Fruit fly (Drosophila melanogaster) whole organism, embryonic: Measurements from ENCODE around the gene spn-B.

ENCODE experiments used
- ATbp ChIP-seq: fragments of 200-800 bp; sonication (Bioruptor generic); optimal IDR thresholded peaks from 2 replicates; lab custom pipeline; 2017; ENCODE audit warnings: missing biosample characterization, mild to moderate bottlenecking, missing genetic modification characterization, missing genetic modification reagents
- Aef1 ChIP-seq: fragments of 200-800 bp; sonication (Bioruptor generic); IDR thresholded peaks from 3 replicates; pipeline ENCODE4 v1.3.6; 2022; ENCODE audit warnings: missing biosample characterization, missing genetic modification characterization
- Bgb ChIP-seq: fragments of 200-800 bp; sonication (Bioruptor generic); IDR thresholded peaks from 2 replicates; pipeline ENCODE4 v1.3.6; 2022; ENCODE audit warnings: missing biosample characterization, missing genetic modification characterization; ENCODE audit not compliant: partially characterized antibody
- CG10321 ChIP-seq: fragments of 200-800 bp; sonication (Bioruptor generic); IDR thresholded peaks from 2 replicates; pipeline ENCODE4 v1.3.6; 2022; ENCODE audit warnings: missing biosample characterization, missing genetic modification characterization
- CG10431 ChIP-seq: fragments of 200-800 bp; sonication (Bioruptor generic); optimal IDR thresholded peaks from 3 replicates; lab custom pipeline; 2018; ENCODE audit warnings: missing biosample characterization, mild to moderate bottlenecking, missing genetic modification characterization
- CG12219 ChIP-seq: fragments of 200-800 bp; sonication (Bioruptor generic); optimal IDR thresholded peaks from 3 replicates; lab custom pipeline; 2018; ENCODE audit warnings: missing biosample characterization, mild to moderate bottlenecking, missing genetic modification characterization
- CG13123 ChIP-seq: fragments of 200-800 bp; sonication (Bioruptor generic); optimal IDR thresholded peaks from 2 replicates; lab custom pipeline; 2016; ENCODE audit warnings: missing biosample characterization, missing genetic modification characterization
- CG13424 ChIP-seq: fragments of 200-800 bp; sonication (Bioruptor generic); optimal IDR thresholded peaks from 2 replicates; lab custom pipeline; 2019; ENCODE audit warnings: missing biosample characterization, mild to moderate bottlenecking, missing genetic modification characterization, moderate library complexity
- CG14014 ChIP-seq: fragments of 200-800 bp; sonication (Bioruptor generic); IDR thresholded peaks from 2 replicates; pipeline ENCODE4 v1.3.6; 2022; ENCODE audit warnings: missing biosample characterization, missing genetic modification characterization
- CG14050 ChIP-seq: fragments of 200-800 bp; sonication (Bioruptor generic); IDR thresholded peaks from 3 replicates; pipeline ENCODE4 v1.3.6; 2022; ENCODE audit warnings: missing biosample characterization, missing genetic modification characterization
- CG14441 ChIP-seq: fragments of 200-800 bp; sonication (Bioruptor generic); IDR thresholded peaks from 2 replicates; pipeline ENCODE4 v1.3.6; 2022; ENCODE audit warnings: missing biosample characterization, missing genetic modification characterization
- CG15601 ChIP-seq: fragments of 200-800 bp; sonication (Bioruptor generic); optimal IDR thresholded peaks from 3 replicates; lab custom pipeline; 2019; ENCODE audit warnings: missing biosample characterization, mild to moderate bottlenecking, missing genetic modification characterization, moderate library complexity
- CG15696 ChIP-seq: fragments of 200-800 bp; sonication (Bioruptor generic); optimal IDR thresholded peaks from 2 replicates; lab custom pipeline; 2019; ENCODE audit warnings: missing biosample characterization, mild to moderate bottlenecking, missing genetic modification characterization, moderate library complexity
- CG2116 ChIP-seq: fragments of 200-800 bp; sonication (Bioruptor generic); optimal IDR thresholded peaks from 3 replicates; lab custom pipeline; 2018; ENCODE audit warnings: missing biosample characterization, mild to moderate bottlenecking, missing genetic modification characterization
- CG42726 ChIP-seq: fragments of 200-800 bp; sonication (Bioruptor generic); IDR thresholded peaks from 2 replicates; pipeline ENCODE4 v1.3.6; 2022; ENCODE audit warnings: missing biosample characterization, missing genetic modification characterization; ENCODE audit not compliant: partially characterized antibody
- CG4282 ChIP-seq: fragments of 200-800 bp; sonication (Bioruptor generic); optimal IDR thresholded peaks from 2 replicates; lab custom pipeline; 2016; ENCODE audit warnings: missing biosample characterization, missing genetic modification characterization
- CG6175 ChIP-seq: fragments of 200-800 bp; sonication (Bioruptor generic); IDR thresholded peaks from 3 replicates; pipeline ENCODE4 v1.3.6; 2022; ENCODE audit warnings: missing biosample characterization, missing genetic modification characterization
- CG6272 ChIP-seq: fragments of 200-800 bp; sonication (Bioruptor generic); IDR thresholded peaks from 2 replicates; pipeline ENCODE4 v1.3.6; 2022; ENCODE audit warnings: missing biosample characterization, missing genetic modification characterization
- CG6654 ChIP-seq: fragments of 200-800 bp; sonication (Bioruptor generic); optimal IDR thresholded peaks from 2 replicates; lab custom pipeline; 2017; ENCODE audit warnings: missing biosample characterization, mild to moderate bottlenecking, missing genetic modification characterization
- CG6813 ChIP-seq: fragments of 200-800 bp; sonication (Bioruptor generic); optimal IDR thresholded peaks from 2 replicates; lab custom pipeline; 2017; ENCODE audit warnings: missing biosample characterization, missing genetic modification characterization, mild to moderate bottlenecking, moderate library complexity, missing genetic modification reagents
- CG8765 ChIP-seq: fragments of 200-800 bp; sonication (Bioruptor generic); IDR thresholded peaks from 2 replicates; pipeline ENCODE4 v1.3.6; 2022; ENCODE audit warnings: missing biosample characterization, missing genetic modification characterization
- CkIIα-i1 ChIP-seq: fragments of 200-800 bp; sonication (Bioruptor generic); IDR thresholded peaks from 2 replicates; pipeline ENCODE4 v1.3.6; 2022; ENCODE audit warnings: missing biosample characterization, missing genetic modification characterization
- H15 ChIP-seq: fragments of 200-800 bp; sonication (Bioruptor generic); IDR thresholded peaks from 3 replicates; pipeline ENCODE4 v1.3.6; 2022; ENCODE audit warnings: missing biosample characterization, missing genetic modification characterization
- Kr ChIP-seq: fragments of 200-800 bp; sonication (Bioruptor generic); optimal IDR thresholded peaks from 2 replicates; lab custom pipeline; 2017; ENCODE audit warnings: missing biosample characterization, mild to moderate bottlenecking, missing genetic modification characterization
- MTF-1 ChIP-seq: fragments of 200-800 bp; sonication (Bioruptor generic); optimal IDR thresholded peaks from 2 replicates; lab custom pipeline; 2018; ENCODE audit warnings: missing biosample characterization, mild to moderate bottlenecking, missing genetic modification characterization, borderline replicate concordance
- Mrtf ChIP-seq: fragments of 200-800 bp; sonication (Bioruptor generic); IDR thresholded peaks from 3 replicates; pipeline ENCODE4 v1.3.6; 2022; ENCODE audit warnings: missing biosample characterization, missing genetic modification characterization
- Ssrp ChIP-seq: fragments of 200-800 bp; sonication (Bioruptor generic); optimal IDR thresholded peaks from 2 replicates; lab custom pipeline; 2018; ENCODE audit warnings: missing biosample characterization, mild to moderate bottlenecking, missing genetic modification characterization, moderate library complexity
- Trl ChIP-seq, 3 experiments: fragments of >200 bp in 2 of 3; fragments of 200-800 bp in 1 of 3; sonication (Bioruptor generic) in 1 of 3; optimal IDR thresholded peaks; 2 replicates in 1 of 3; 3 replicates in 2 of 3; lab custom pipeline; 2016 to 2017; ENCODE audit warnings: missing biosample characterization in 1 of 3, missing genetic modification characterization in 1 of 3
- Xbp1 ChIP-seq: fragments of 200-800 bp; sonication (Bioruptor generic); optimal IDR thresholded peaks from 3 replicates; lab custom pipeline; 2016; ENCODE audit warnings: missing biosample characterization, mild to moderate bottlenecking, missing genetic modification characterization
- ac ChIP-seq: fragments of 200-800 bp; sonication (Bioruptor generic); optimal IDR thresholded peaks from 3 replicates; lab custom pipeline; 2017; ENCODE audit warnings: missing biosample characterization, mild to moderate bottlenecking, missing genetic modification characterization
- bcd ChIP-seq: fragments of 200-800 bp; sonication (Bioruptor generic); optimal IDR thresholded peaks from 2 replicates; lab custom pipeline; 2017; ENCODE audit warnings: missing biosample characterization, mild to moderate bottlenecking, missing genetic modification characterization
- caup ChIP-seq: fragments of 200-800 bp; sonication (Bioruptor generic); optimal IDR thresholded peaks from 3 replicates; lab custom pipeline; 2017; ENCODE audit warnings: missing biosample characterization, mild to moderate bottlenecking, missing genetic modification characterization, moderate library complexity; ENCODE audit not compliant: severe bottlenecking
- dpn ChIP-seq, 2 experiments: fragments of 200-800 bp; sonication (Bioruptor generic); optimal IDR thresholded peaks; 3 replicates each; lab custom pipeline; 2016; ENCODE audit warnings: missing biosample characterization in 2 of 2, missing genetic modification characterization in 2 of 2
- emc ChIP-seq: fragments of 200-800 bp; sonication (Bioruptor generic); optimal IDR thresholded peaks from 2 replicates; lab custom pipeline; 2016; ENCODE audit warnings: missing biosample characterization, missing genetic modification characterization
- fd96Cb ChIP-seq: fragments of 200-800 bp; sonication (Bioruptor generic); optimal IDR thresholded peaks from 2 replicates; lab custom pipeline; 2018; ENCODE audit warnings: missing biosample characterization, mild to moderate bottlenecking, missing genetic modification characterization, moderate library complexity
- gro ChIP-seq: fragments of 200-800 bp; sonication (Bioruptor generic); optimal IDR thresholded peaks from 2 replicates; lab custom pipeline; 2016; ENCODE audit warnings: missing biosample characterization, missing genetic modification characterization
- gsb-n ChIP-seq: fragments of 200-800 bp; sonication (Bioruptor generic); optimal IDR thresholded peaks from 3 replicates; lab custom pipeline; 2018; ENCODE audit warnings: missing biosample characterization, mild to moderate bottlenecking, missing genetic modification characterization
- klu ChIP-seq: fragments of 200-800 bp; sonication (Bioruptor generic); IDR thresholded peaks from 2 replicates; pipeline ENCODE4 v1.3.6; 2022; ENCODE audit warnings: missing biosample characterization, missing genetic modification characterization
- knrl ChIP-seq: fragments of 200-800 bp; sonication (Bioruptor generic); IDR thresholded peaks from 3 replicates; pipeline ENCODE4 v1.3.6; 2022; ENCODE audit warnings: missing biosample characterization, missing genetic modification characterization; ENCODE audit not compliant: partially characterized antibody
- lilli ChIP-seq: fragments of 200-800 bp; sonication (Bioruptor generic); optimal IDR thresholded peaks from 3 replicates; lab custom pipeline; 2016; ENCODE audit warnings: missing biosample characterization, missing genetic modification characterization
- nerfin-2 ChIP-seq: fragments of 200-800 bp; sonication (Bioruptor generic); IDR thresholded peaks from 2 replicates; pipeline ENCODE4 v1.3.6; 2022; ENCODE audit warnings: missing biosample characterization, missing genetic modification characterization; ENCODE audit not compliant: partially characterized antibody
- onecut ChIP-seq: fragments of 200-800 bp; sonication (Bioruptor generic); IDR thresholded peaks from 2 replicates; pipeline ENCODE4 v1.3.6; 2022; ENCODE audit warnings: missing biosample characterization, missing genetic modification characterization
- pnt ChIP-seq: fragments of 200-800 bp; sonication (Bioruptor generic); optimal IDR thresholded peaks from 3 replicates; lab custom pipeline; 2016; ENCODE audit warnings: missing biosample characterization, missing genetic modification characterization
- row ChIP-seq: fragments of 200-800 bp; sonication (Bioruptor generic); IDR thresholded peaks from 3 replicates; pipeline ENCODE4 v1.3.6; 2022; ENCODE audit warnings: missing biosample characterization, missing genetic modification characterization
- run ChIP-seq: fragments of 200-800 bp; sonication (Bioruptor generic); optimal IDR thresholded peaks from 3 replicates; lab custom pipeline; 2018; ENCODE audit warnings: missing biosample characterization, mild to moderate bottlenecking, missing genetic modification characterization
- unpg ChIP-seq: fragments of 200-800 bp; sonication (Bioruptor generic); optimal IDR thresholded peaks from 3 replicates; lab custom pipeline; 2018; ENCODE audit warnings: missing biosample characterization, mild to moderate bottlenecking, missing genetic modification characterization, moderate library complexity
- usp ChIP-seq: fragments of >200 bp; optimal IDR thresholded peaks from 2 replicates; lab custom pipeline; 2017; ENCODE audit warnings: missing biosample characterization, missing genetic modification characterization
- vvl ChIP-seq: fragments of 200-800 bp; sonication (Bioruptor generic); IDR thresholded peaks from 2 replicates; pipeline ENCODE4 v1.3.6; 2022; ENCODE audit warnings: missing biosample characterization, missing genetic modification characterization
- wek ChIP-seq: fragments of 200-800 bp; sonication (Bioruptor generic); optimal IDR thresholded peaks from 3 replicates; lab custom pipeline; 2018; ENCODE audit warnings: missing biosample characterization, mild to moderate bottlenecking, missing genetic modification characterization, moderate library complexity
- yki ChIP-seq: fragments of >200 bp; optimal IDR thresholded peaks from 3 replicates; lab custom pipeline; 2018
- zfh1 ChIP-seq: fragments of 200-800 bp; sonication (Bioruptor generic); IDR thresholded peaks from 3 replicates; pipeline ENCODE4 v1.3.6; 2022; ENCODE audit warnings: missing biosample characterization, missing genetic modification characterization

spn-B gene

DNA sequence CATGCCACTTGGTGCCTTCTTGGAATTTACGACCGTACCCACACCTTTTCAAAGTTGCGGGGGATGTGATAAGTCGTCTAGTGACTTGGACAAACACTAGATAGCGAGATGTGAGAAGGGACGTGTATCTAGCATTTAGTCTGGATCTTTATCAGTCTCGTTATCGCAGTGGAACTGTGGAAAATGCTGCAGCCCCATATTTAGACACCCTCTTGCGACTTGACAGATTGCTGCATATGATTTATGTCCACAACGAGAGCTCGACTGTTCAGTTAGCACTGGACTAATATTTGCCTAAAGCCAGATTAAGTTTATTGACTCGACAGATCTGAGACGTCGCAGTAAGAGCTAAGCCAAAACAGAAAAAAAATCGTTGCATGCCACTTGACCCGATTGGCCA lies 28.0 kb upstream of the spn-B start (continued):
- no peak for TF ChIP-seq lilli (GFP tag; lab: Kevin White, UChicago)
- peak; percentile 70 for TF ChIP-seq ATbp (GFP tag; lab: Kevin White, UChicago)
- no peak for TF ChIP-seq knrl (GFP tag; lab: Robert Waterston, UW)
- no peak for TF ChIP-seq Kr
- TF ChIP-seq CG6175: no peak
- TF ChIP-seq Bgb (GFP tag; lab: Robert Waterston, UW): no peak
- TF ChIP-seq gro: no peak
- peak; percentile 37 for TF ChIP-seq CG15696 (tag; lab: Kevin White, UChicago)
- no peak for TF ChIP-seq run (tag; lab: Kevin White, UChicago)
- TF ChIP-seq CG12219 (GFP tag; lab: Kevin White, UChicago): peak; percentile 37
- no peak for TF ChIP-seq Trl (optimal IDR thresholded peaks at IDR 0.05; lab: Kevin White, UChicago)
- TF ChIP-seq Trl (GFP tag; optimal IDR thresholded peaks at IDR 0.05; lab: Kevin White, UChicago): no peak
- TF ChIP-seq CG2116 (GFP tag; lab: Kevin White, UChicago): peak; percentile 3
- no peak for TF ChIP-seq Xbp1
- no peak for TF ChIP-seq CG4282 (GFP tag; lab: Kevin White, UChicago)
- TF ChIP-seq unpg: no peak
- TF ChIP-seq Mrtf: no peak
- no peak for TF ChIP-seq CG8765 (GFP tag; lab: Robert Waterston, UW)
- TF ChIP-seq caup (GFP tag; lab: Kevin White, UChicago): no peak
- TF ChIP-seq CG6272 (GFP tag; lab: Robert Waterston, UW): no peak
- TF ChIP-seq emc (GFP tag; lab: Kevin White, UChicago): no peak
- TF ChIP-seq CG10431: peak; percentile 47
- no peak for TF ChIP-seq CG13123 (GFP tag; lab: Kevin White, UChicago)
- no peak for TF ChIP-seq usp (GFP tag; lab: Kevin White, UChicago)
- no peak for TF ChIP-seq row (GFP tag; lab: Robert Waterston, UW)
- no peak for TF ChIP-seq dpn (GFP tag; optimal IDR thresholded peaks at IDR 0.05; lab: Kevin White, UChicago)
- no peak for TF ChIP-seq CG6654 (GFP tag; lab: Kevin White, UChicago)
- peak; percentile 43 for TF ChIP-seq CG15601 (tag; lab: Kevin White, UChicago)
- TF ChIP-seq H15 (GFP tag; lab: Robert Waterston, UW): no peak
- peak; percentile 76 for TF ChIP-seq CG6813 (GFP tag; lab: Kevin White, UChicago)
- TF ChIP-seq ac (GFP tag; lab: Kevin White, UChicago): no peak
- no peak; the same call in none of the 2 replicates for TF ChIP-seq onecut (GFP tag; lab: Robert Waterston, UW)
- no peak for TF ChIP-seq pnt
- TF ChIP-seq CG14050 (GFP tag; lab: Robert Waterston, UW): no peak
- TF ChIP-seq CG14014: 0 out of 2 replicates have a peak, but pooled peaks have one; percentile 17
- no peak for TF ChIP-seq CG14441 (GFP tag; lab: Robert Waterston, UW)
- no peak for TF ChIP-seq nerfin-2 (GFP tag; lab: Robert Waterston, UW)
- no peak for TF ChIP-seq CG42726 (GFP tag; lab: Robert Waterston, UW)
- no peak for TF ChIP-seq Ssrp (tag; lab: Kevin White, UChicago)
- no peak for TF ChIP-seq zfh1
- TF ChIP-seq bcd: peak; percentile 5
- TF ChIP-seq CG13424: peak; percentile 36
- TF ChIP-seq Aef1: no peak
- no peak for TF ChIP-seq gsb-n (tag; lab: Kevin White, UChicago)
- TF ChIP-seq vvl: 0 out of 2 replicates have a peak, but pooled peaks have one; percentile 26
- peak; percentile 45 for TF ChIP-seq wek (GFP tag; lab: Kevin White, UChicago)
- no peak for TF ChIP-seq CkIIα-i1 (GFP tag; lab: Robert Waterston, UW)
- no peak for TF ChIP-seq fd96Cb (tag; lab: Kevin White, UChicago)
- peak; percentile 57 for TF ChIP-seq MTF-1 (GFP tag; lab: Kevin White, UChicago)
- no peak for TF ChIP-seq klu (GFP tag; lab: Robert Waterston, UW)
- no peak for TF ChIP-seq yki
- TF ChIP-seq CG10321 (GFP tag; lab: Robert Waterston, UW): no peak
